Fruit fly (Drosophila melanogaster) whole organism, embryonic: ENCODE data around the gene SelG.

Experiments
- Asciz ChIP-seq: fragments of 200-800 bp; sonication (Bioruptor generic); optimal IDR thresholded peaks from 2 replicates; lab custom pipeline; 2017; ENCODE audit warnings: missing biosample characterization, mild to moderate bottlenecking, missing genetic modification characterization, missing genetic modification reagents
- Atf3 ChIP-seq: fragments of 200-800 bp; sonication (Bioruptor generic); optimal IDR thresholded peaks from 3 replicates; lab custom pipeline; 2016; ENCODE audit warnings: missing biosample characterization, missing genetic modification characterization
- CG10543 ChIP-seq: fragments of 200-800 bp; sonication (Bioruptor generic); optimal IDR thresholded peaks from 3 replicates; lab custom pipeline; 2017; ENCODE audit warnings: missing biosample characterization, mild to moderate bottlenecking, missing genetic modification characterization, moderate library complexity
- CG11695 ChIP-seq: fragments of 200-800 bp; sonication (Bioruptor generic); IDR thresholded peaks from 3 replicates; pipeline ENCODE4 v1.3.6; 2022; ENCODE audit warnings: missing biosample characterization, missing genetic modification characterization
- CG1233 ChIP-seq: fragments of 200-800 bp; sonication (Bioruptor generic); optimal IDR thresholded peaks from 4 replicates; lab custom pipeline; 2018; ENCODE audit warnings: missing biosample characterization, mild to moderate bottlenecking, missing genetic modification characterization
- CG14860 ChIP-seq: fragments of 200-800 bp; sonication (Bioruptor generic); IDR thresholded peaks from 3 replicates; pipeline ENCODE4 v1.3.6; 2022; ENCODE audit warnings: missing biosample characterization, missing genetic modification characterization; ENCODE audit not compliant: partially characterized antibody
- CG15011 ChIP-seq: fragments of 200-800 bp; sonication (Bioruptor generic); optimal IDR thresholded peaks from 3 replicates; lab custom pipeline; 2018; ENCODE audit warnings: missing biosample characterization, mild to moderate bottlenecking, missing genetic modification characterization
- CG2712 ChIP-seq: fragments of 200-800 bp; optimal IDR thresholded peaks from 3 replicates; lab custom pipeline; 2019; ENCODE audit warnings: missing biosample characterization, mild to moderate bottlenecking, missing genetic modification characterization, moderate library complexity
- CG30020 ChIP-seq: fragments of 200-800 bp; optimal IDR thresholded peaks from 2 replicates; lab custom pipeline; 2019; ENCODE audit warnings: missing biosample characterization, mild to moderate bottlenecking, missing genetic modification characterization, moderate library complexity
- CG3407 ChIP-seq: fragments of 200-800 bp; sonication (Bioruptor generic); optimal IDR thresholded peaks from 2 replicates; lab custom pipeline; 2018; ENCODE audit warnings: missing biosample characterization, mild to moderate bottlenecking, missing genetic modification characterization
- CG4282 ChIP-seq: fragments of 200-800 bp; sonication (Bioruptor generic); optimal IDR thresholded peaks from 2 replicates; lab custom pipeline; 2016; ENCODE audit warnings: missing biosample characterization, missing genetic modification characterization
- CG4820 ChIP-seq: fragments of 200-800 bp; sonication (Bioruptor generic); optimal IDR thresholded peaks from 3 replicates; lab custom pipeline; 2016; ENCODE audit warnings: missing biosample characterization, missing genetic modification characterization
- CG6654 ChIP-seq: fragments of 200-800 bp; sonication (Bioruptor generic); optimal IDR thresholded peaks from 2 replicates; lab custom pipeline; 2017; ENCODE audit warnings: missing biosample characterization, mild to moderate bottlenecking, missing genetic modification characterization
- CG8359 ChIP-seq: fragments of 200-800 bp; sonication (Bioruptor generic); optimal IDR thresholded peaks from 2 replicates; lab custom pipeline; 2017; ENCODE audit warnings: missing biosample characterization, mild to moderate bottlenecking, missing genetic modification characterization, borderline replicate concordance
- CG8478 ChIP-seq: fragments of >200 bp; optimal IDR thresholded peaks from 2 replicates; lab custom pipeline; 2018
- CG9727 ChIP-seq: fragments of 200-800 bp; sonication (Bioruptor generic); optimal IDR thresholded peaks from 3 replicates; lab custom pipeline; 2017; ENCODE audit warnings: missing biosample characterization, mild to moderate bottlenecking, missing genetic modification characterization
- Ets97D ChIP-seq: fragments of 200-800 bp; sonication (Bioruptor generic); optimal IDR thresholded peaks from 3 replicates; lab custom pipeline; 2016; ENCODE audit warnings: missing biosample characterization, missing genetic modification characterization
- HLH3B ChIP-seq: fragments of 200-800 bp; sonication (Bioruptor generic); IDR thresholded peaks from 2 replicates; pipeline ENCODE4 v1.3.6; 2022; ENCODE audit warnings: missing biosample characterization, missing genetic modification characterization
- Hey ChIP-seq: fragments of 200-800 bp; sonication (Bioruptor generic); optimal IDR thresholded peaks from 3 replicates; lab custom pipeline; 2018; ENCODE audit warnings: missing biosample characterization, mild to moderate bottlenecking, missing genetic modification characterization
- Hr3 ChIP-seq: fragments of 200-800 bp; sonication (Bioruptor generic); optimal IDR thresholded peaks from 3 replicates; lab custom pipeline; 2016; ENCODE audit warnings: missing biosample characterization, missing genetic modification characterization
- Nf-YB ChIP-seq: fragments of 200-800 bp; sonication (Bioruptor generic); optimal IDR thresholded peaks from 3 replicates; lab custom pipeline; 2019; ENCODE audit warnings: missing biosample characterization, mild to moderate bottlenecking, missing genetic modification characterization, moderate library complexity
- Pdp1 ChIP-seq, 2 experiments: fragments of 200-800 bp; sonication (Bioruptor generic); optimal IDR thresholded peaks; 3 replicates each; lab custom pipeline; 2016; ENCODE audit warnings: missing biosample characterization in 2 of 2, missing genetic modification characterization in 2 of 2, mild to moderate bottlenecking in 1 of 2, moderate library complexity in 1 of 2
- Rfx ChIP-seq: fragments of 200-800 bp; sonication (Bioruptor generic); IDR thresholded peaks from 2 replicates; pipeline ENCODE4 v1.3.6; 2022; ENCODE audit warnings: missing biosample characterization, missing genetic modification characterization
- Side ChIP-seq: fragments of 200-800 bp; sonication (Bioruptor generic); optimal IDR thresholded peaks from 2 replicates; lab custom pipeline; 2016; ENCODE audit warnings: missing biosample characterization, missing genetic modification characterization
- Sry-δ ChIP-seq: fragments of 200-800 bp; sonication (Bioruptor generic); optimal IDR thresholded peaks from 2 replicates; lab custom pipeline; 2016; ENCODE audit warnings: missing biosample characterization, missing genetic modification characterization
- TFAM ChIP-seq: fragments of 200-800 bp; sonication (Bioruptor generic); optimal IDR thresholded peaks from 2 replicates; lab custom pipeline; 2017; ENCODE audit warnings: missing biosample characterization, missing genetic modification characterization, inconsistent platforms
- YL-1 ChIP-seq: fragments of 200-800 bp; sonication (Bioruptor generic); optimal IDR thresholded peaks from 3 replicates; lab custom pipeline; 2017; ENCODE audit warnings: missing biosample characterization, mild to moderate bottlenecking, missing genetic modification characterization
- ase ChIP-seq: fragments of 200-800 bp; sonication (Bioruptor generic); IDR thresholded peaks from 3 replicates; pipeline ENCODE4 v1.3.6; 2022; ENCODE audit warnings: missing biosample characterization, missing genetic modification characterization
- cato ChIP-seq: fragments of 200-800 bp; sonication (Bioruptor generic); optimal IDR thresholded peaks from 2 replicates; lab custom pipeline; 2016; ENCODE audit warnings: missing biosample characterization, missing genetic modification characterization, borderline replicate concordance
- chinmo ChIP-seq: fragments of 200-800 bp; sonication (Bioruptor generic); IDR thresholded peaks from 4 replicates; pipeline ENCODE4 v1.3.6; 2022; ENCODE audit warnings: missing biosample characterization, missing genetic modification characterization; ENCODE audit not compliant: partially characterized antibody
- ems ChIP-seq: fragments of 200-800 bp; sonication (Bioruptor generic); optimal IDR thresholded peaks from 3 replicates; lab custom pipeline; 2016; ENCODE audit warnings: missing biosample characterization, missing genetic modification characterization
- ewg ChIP-seq: fragments of 200-800 bp; sonication (Bioruptor generic); optimal IDR thresholded peaks from 3 replicates; lab custom pipeline; 2017; ENCODE audit warnings: mild to moderate bottlenecking, missing biosample characterization, missing genetic modification reagents, missing genetic modification characterization
- eyg ChIP-seq: fragments of 200-800 bp; sonication (Bioruptor generic); optimal IDR thresholded peaks from 3 replicates; lab custom pipeline; 2016; ENCODE audit warnings: missing biosample characterization, missing genetic modification characterization
- gcm ChIP-seq: fragments of 200-800 bp; sonication (Bioruptor generic); optimal IDR thresholded peaks from 2 replicates; lab custom pipeline; 2019; ENCODE audit warnings: missing biosample characterization, mild to moderate bottlenecking, missing genetic modification characterization, moderate library complexity
- gem ChIP-seq: fragments of 200-800 bp; sonication (Bioruptor generic); optimal IDR thresholded peaks from 2 replicates; lab custom pipeline; 2019; ENCODE audit warnings: missing biosample characterization, mild to moderate bottlenecking, missing genetic modification characterization, moderate library complexity
- gfzf ChIP-seq: fragments of 200-800 bp; sonication (Bioruptor generic); optimal IDR thresholded peaks from 2 replicates; lab custom pipeline; 2016; ENCODE audit warnings: missing biosample characterization, mild to moderate bottlenecking, missing genetic modification characterization, moderate library complexity
- lilli ChIP-seq: fragments of 200-800 bp; sonication (Bioruptor generic); optimal IDR thresholded peaks from 3 replicates; lab custom pipeline; 2016; ENCODE audit warnings: missing biosample characterization, missing genetic modification characterization
- nom ChIP-seq: fragments of 200-800 bp; sonication (Bioruptor generic); optimal IDR thresholded peaks from 2 replicates; lab custom pipeline; 2017; ENCODE audit warnings: missing biosample characterization, missing genetic modification characterization, mild to moderate bottlenecking, moderate library complexity, missing genetic modification reagents
- pb ChIP-seq: fragments of 200-800 bp; sonication (Bioruptor generic); optimal IDR thresholded peaks from 3 replicates; lab custom pipeline; 2016; ENCODE audit warnings: missing biosample characterization, missing genetic modification characterization
- pita ChIP-seq: fragments of 200-800 bp; sonication (Bioruptor generic); optimal IDR thresholded peaks from 2 replicates; lab custom pipeline; 2017; ENCODE audit warnings: missing biosample characterization, mild to moderate bottlenecking, missing genetic modification characterization
- pnt ChIP-seq: fragments of 200-800 bp; sonication (Bioruptor generic); optimal IDR thresholded peaks from 3 replicates; lab custom pipeline; 2016; ENCODE audit warnings: missing biosample characterization, missing genetic modification characterization
- prd ChIP-seq, 3 experiments: fragments of >200 bp in 2 of 3; fragments of 200-800 bp in 1 of 3; sonication (Bioruptor generic) in 1 of 3; optimal IDR thresholded peaks in 2 of 3; IDR thresholded peaks in 1 of 3; 2 replicates in 2 of 3; 3 replicates in 1 of 3; pipeline versions ENCODE4 v1.3.6 to Lab custom; 2017 to 2022; ENCODE audit warnings: missing biosample characterization in 1 of 3, missing genetic modification characterization in 1 of 3
- psq ChIP-seq: fragments of 200-800 bp; sonication (Bioruptor generic); optimal IDR thresholded peaks from 2 replicates; lab custom pipeline; 2017; ENCODE audit warnings: missing biosample characterization, missing genetic modification characterization
- ro ChIP-seq: fragments of 200-800 bp; sonication (Bioruptor generic); IDR thresholded peaks from 2 replicates; pipeline ENCODE4 v1.3.6; 2022; ENCODE audit warnings: missing biosample characterization, missing genetic modification characterization
- toy ChIP-seq: fragments of 200-800 bp; sonication (Bioruptor generic); IDR thresholded peaks from 2 replicates; pipeline ENCODE4 v1.3.6; 2022; ENCODE audit warnings: missing biosample characterization, missing genetic modification characterization
- wdn ChIP-seq: fragments of 200-800 bp; sonication (Bioruptor generic); IDR thresholded peaks from 2 replicates; pipeline ENCODE4 v1.3.6; 2022; ENCODE audit warnings: missing biosample characterization, missing genetic modification characterization
- yki ChIP-seq: fragments of >200 bp; optimal IDR thresholded peaks from 3 replicates; lab custom pipeline; 2018
- zen ChIP-seq: fragments of 200-800 bp; sonication (Bioruptor generic); optimal IDR thresholded peaks from 3 replicates; lab custom pipeline; 2018; ENCODE audit warnings: missing biosample characterization, mild to moderate bottlenecking, missing genetic modification characterization, moderate library complexity
- zf30C ChIP-seq: fragments of 200-800 bp; sonication (Bioruptor generic); optimal IDR thresholded peaks from 3 replicates; lab custom pipeline; 2018; ENCODE audit warnings: missing biosample characterization, mild to moderate bottlenecking, missing genetic modification characterization
- zfh1 ChIP-seq: fragments of 200-800 bp; sonication (Bioruptor generic); IDR thresholded peaks from 3 replicates; pipeline ENCODE4 v1.3.6; 2022; ENCODE audit warnings: missing biosample characterization, missing genetic modification characterization
- zfh2 ChIP-seq: fragments of 200-800 bp; sonication (Bioruptor generic); optimal IDR thresholded peaks from 2 replicates; lab custom pipeline; 2016; ENCODE audit warnings: missing biosample characterization, missing genetic modification characterization

Gene SelG

DNA sequence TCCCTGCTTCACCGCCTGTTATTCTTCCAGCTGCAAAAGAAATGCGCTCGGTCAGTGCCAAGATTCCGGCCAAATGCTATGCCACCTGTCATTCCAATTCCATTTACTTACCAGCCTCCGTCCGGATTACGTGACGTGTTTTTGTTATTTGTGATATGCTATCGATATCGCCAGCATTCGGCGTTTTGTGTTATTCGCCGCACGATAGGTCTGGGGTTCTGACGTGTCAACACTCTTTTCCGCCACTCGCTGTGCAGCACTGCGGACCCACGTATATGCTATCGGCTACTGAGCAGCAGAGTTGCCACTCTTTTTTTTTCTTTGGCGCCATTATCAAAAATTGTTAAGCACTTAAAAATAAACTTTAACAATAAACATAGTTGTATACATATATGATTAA, 34.8 kb upstream of the SelG start, which contains the start of gene p24-1 (continued):
- TF ChIP-seq CG15011 (GFP tag; lab: Kevin White, UChicago) (no peak), pnt (GFP tag; lab: Kevin White, UChicago) (peak; percentile 8), zf30C (GFP tag; lab: Kevin White, UChicago) (no peak), pita (GFP tag; lab: Kevin White, UChicago) (no peak), CG14860 (GFP tag; lab: Robert Waterston, UW) (peak; percentile 74), CG3407 (GFP tag; lab: Kevin White, UChicago) (no peak), CG4282 (no peak), ro (GFP tag; lab: Robert Waterston, UW) (no peak), ems (peak; percentile 17), CG9727 (GFP tag; lab: Kevin White, UChicago) (no peak), CG6654 (no peak), gcm (GFP tag; lab: Kevin White, UChicago) (peak; percentile 60), CG11695 (GFP tag; lab: Robert Waterston, UW) (no peak), pb (GFP tag; lab: Kevin White, UChicago) (no peak), chinmo (peak; percentile 90; the same call in 2 of the 4 replicates), Side (peak; percentile 57), gfzf (GFP tag; lab: Kevin White, UChicago) (peak; percentile 36), ase (GFP tag; lab: Robert Waterston, UW) (no peak), psq (no peak), CG1233 (GFP tag; lab: Kevin White, UChicago) (no peak), TFAM (no peak), Pdp1 (GFP tag; optimal IDR thresholded peaks at IDR 0.05; lab: Kevin White, UChicago) (peak; percentile 11 to 96), Atf3 (no peak), prd (optimal IDR thresholded peaks at IDR 0.05; lab: Kevin White, UChicago) (no peak), prd (GFP tag; IDR thresholded peaks at IDR 0.05; lab: Robert Waterston, UW) (peak; percentile 5; the same call in 1 of the 3 replicates), nom (GFP tag; lab: Kevin White, UChicago) (peak; percentile 18), toy (no peak), Ets97D (GFP tag; lab: Kevin White, UChicago) (peak; percentile 89), Sry-δ (GFP tag; lab: Kevin White, UChicago) (peak; percentile 87), Nf-YB (GFP tag; lab: Kevin White, UChicago) (no peak), HLH3B (GFP tag; lab: Robert Waterston, UW) (no peak), wdn (GFP tag; lab: Robert Waterston, UW) (0 out of 2 replicates have a peak, but pooled peaks have one; percentile 32), lilli (peak; percentile 67), Hr3 (GFP tag; lab: Kevin White, UChicago) (peak; percentile 26), yki (lab: Kevin White, UChicago) (no peak), eyg (GFP tag; lab: Kevin White, UChicago) (no peak), Asciz (no peak), CG8478 (lab: Kevin White, UChicago) (no peak), CG8359 (GFP tag; lab: Kevin White, UChicago) (no peak), zen (no peak), CG4820 (peak; percentile 13), Hey (no peak), CG10543 (GFP tag; lab: Kevin White, UChicago) (peak; percentile 60), cato (GFP tag; lab: Kevin White, UChicago) (no peak), CG2712 (tag; lab: Kevin White, UChicago) (peak; percentile 46), gem (peak; percentile 23), ewg (no peak), CG30020 (tag; lab: Kevin White, UChicago) (peak; percentile 14), zfh1 (GFP tag; lab: Robert Waterston, UW) (no peak; the same call in 2 of the 3 replicates), YL-1 (GFP tag; lab: Kevin White, UChicago) (peak; percentile 90), Rfx (GFP tag; lab: Robert Waterston, UW) (peak; percentile 81), zfh2 (GFP tag; lab: Kevin White, UChicago) (peak; percentile 76)
